Fruit fly (Drosophila melanogaster): Measurements from ENCODE around the gene CG9109.
A peak's percentile ranks its signal among the peaks of the same experiment; 100 is the strongest.

The CG9109 gene

DNA sequence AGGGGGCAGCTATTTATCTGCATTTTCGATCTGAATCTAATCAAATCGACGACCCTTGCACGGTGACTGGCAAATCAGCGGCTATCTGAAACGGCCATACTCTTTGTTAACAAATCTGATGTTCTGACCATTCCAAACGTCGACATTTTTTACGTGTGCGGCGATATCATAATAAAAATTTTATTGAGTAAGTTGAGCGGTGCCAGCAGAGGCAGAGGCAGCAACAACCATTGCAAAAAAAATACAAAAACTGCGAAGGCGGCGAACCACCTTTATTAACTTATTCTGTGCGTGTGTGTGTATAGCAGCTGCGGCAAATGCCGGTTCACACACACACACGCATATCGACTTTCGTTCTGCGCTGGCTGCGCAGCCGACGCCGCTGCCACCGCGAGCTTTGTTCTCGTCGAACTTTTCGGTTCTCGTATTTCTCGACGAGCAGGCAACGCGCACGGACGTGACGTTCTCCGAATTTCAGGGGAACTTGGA lies 48.0 kb upstream of the CG9109 start, which contains the start of gene Kr-h1:
TSS of gene Kr-h1 (plus strand) at position 447 of the 489 bp plus-strand sequence.
- TF ChIP-seq slp2 (GFP tag; optimal IDR thresholded peaks at IDR 0.05): no peak
- TF ChIP-seq Nf-YB (GFP tag; optimal IDR thresholded peaks at IDR 0.05): no peak
- peak; percentile 63; the same call in 1 of the 2 replicates for TF ChIP-seq CG42726 (GFP tag; IDR thresholded peaks at IDR 0.05; ENCODE audit: partially characterized antibody)
- peak; percentile 44 for TF ChIP-seq ftz-f1 (GFP tag; optimal IDR thresholded peaks at IDR 0.05)
- TF ChIP-seq CG34376 (GFP tag; optimal IDR thresholded peaks at IDR 0.05): peak; percentile 14
- no peak for TF ChIP-seq sisA (GFP tag; IDR thresholded peaks at IDR 0.05)
- peak; percentile 37 for TF ChIP-seq Blimp-1 (GFP tag; optimal IDR thresholded peaks at IDR 0.05)
- no peak for TF ChIP-seq bsh (GFP tag; optimal IDR thresholded peaks at IDR 0.05)
- no peak for TF ChIP-seq Rx (GFP tag; IDR thresholded peaks at IDR 0.05)
- no peak for TF ChIP-seq CG7786 (GFP tag; optimal IDR thresholded peaks at IDR 0.05)
- no peak for TF ChIP-seq Sox100B (GFP tag; optimal IDR thresholded peaks at IDR 0.05)
- TF ChIP-seq mirr (GFP tag; optimal IDR thresholded peaks at IDR 0.05): peak; percentile 54
- TF ChIP-seq Doc2 (GFP tag; IDR thresholded peaks at IDR 0.05): no peak
- no peak for TF ChIP-seq pita (GFP tag; optimal IDR thresholded peaks at IDR 0.05)
- TF ChIP-seq CG16815 (GFP tag; optimal IDR thresholded peaks at IDR 0.05): no peak
- no peak for TF ChIP-seq hbn (GFP tag; IDR thresholded peaks at IDR 0.05; ENCODE audit: partially characterized antibody)
- TF ChIP-seq CG31388 (GFP tag; optimal IDR thresholded peaks at IDR 0.05): no peak
- no peak for TF ChIP-seq CG1233 (GFP tag; optimal IDR thresholded peaks at IDR 0.05)
- no peak for TF ChIP-seq lbe (GFP tag; optimal IDR thresholded peaks at IDR 0.05)
- no peak for TF ChIP-seq Ets65A (GFP tag)
- TF ChIP-seq CG7963 (GFP tag; IDR thresholded peaks at IDR 0.05; ENCODE audit: partially characterized antibody): no peak
- no peak for TF ChIP-seq inv (GFP tag; IDR thresholded peaks at IDR 0.05; ENCODE audit: partially characterized antibody)
- no peak for TF ChIP-seq CG2712 (tag; optimal IDR thresholded peaks at IDR 0.05)
- no peak for TF ChIP-seq CG17802 (tag; optimal IDR thresholded peaks at IDR 0.05)
- no peak for TF ChIP-seq CG18011 (GFP tag; optimal IDR thresholded peaks at IDR 0.05)
- no peak for TF ChIP-seq CG12659 (GFP tag; optimal IDR thresholded peaks at IDR 0.05)
- TF ChIP-seq Opbp (GFP tag; IDR thresholded peaks at IDR 0.05; ENCODE audit: partially characterized antibody): no peak
- no peak for TF ChIP-seq wek (GFP tag; optimal IDR thresholded peaks at IDR 0.05)
- TF ChIP-seq CG6689 (GFP tag; IDR thresholded peaks at IDR 0.05): no peak
- no peak for TF ChIP-seq bcd (GFP tag; optimal IDR thresholded peaks at IDR 0.05)
- TF ChIP-seq twi (tag; optimal IDR thresholded peaks at IDR 0.05): no peak
- no peak for TF ChIP-seq CG5953 (GFP tag; IDR thresholded peaks at IDR 0.05)
- TF ChIP-seq toy (GFP tag; IDR thresholded peaks at IDR 0.05): no peak
- no peak for TF ChIP-seq D19A (tag; optimal IDR thresholded peaks at IDR 0.05)
- no peak for TF ChIP-seq NC2α (GFP tag; optimal IDR thresholded peaks at IDR 0.05)
- no peak for TF ChIP-seq vfl (GFP tag; optimal IDR thresholded peaks at IDR 0.05)
- TF ChIP-seq grau (tag; optimal IDR thresholded peaks at IDR 0.05): no peak
- no peak for TF ChIP-seq Dfd (GFP tag; optimal IDR thresholded peaks at IDR 0.05)
- no peak for TF ChIP-seq Ada2b (GFP tag; IDR thresholded peaks at IDR 0.05)
- TF ChIP-seq CG12942 (GFP tag; optimal IDR thresholded peaks at IDR 0.05): no peak
- TF ChIP-seq CG7357 (GFP tag; IDR thresholded peaks at IDR 0.05): no peak
- no peak for TF ChIP-seq CG13424 (tag; optimal IDR thresholded peaks at IDR 0.05)
- no peak for TF ChIP-seq Asciz (GFP tag; optimal IDR thresholded peaks at IDR 0.05)
- no peak for TF ChIP-seq CG7987 (GFP tag; optimal IDR thresholded peaks at IDR 0.05)
- no peak for TF ChIP-seq TFAM (GFP tag; optimal IDR thresholded peaks at IDR 0.05)
- no peak for TF ChIP-seq ranshi (GFP tag; IDR thresholded peaks at IDR 0.05)
- TF ChIP-seq CG15479 (GFP tag; optimal IDR thresholded peaks at IDR 0.05): no peak
- no peak for TF ChIP-seq CG10267 (tag; optimal IDR thresholded peaks at IDR 0.05)
- no peak for TF ChIP-seq Xrp1 (GFP tag; IDR thresholded peaks at IDR 0.05)
- TF ChIP-seq zfh2 (GFP tag; optimal IDR thresholded peaks at IDR 0.05): no peak
- no peak for TF ChIP-seq Dll (GFP tag; IDR thresholded peaks at IDR 0.05; ENCODE audit: partially characterized antibody)
